Fruit fly (Drosophila melanogaster) whole organism, embryonic: ENCODE measurements around the gene CG5326.

Experiments used
- Abd-B ChIP-seq: fragments of 200-800 bp; sonication (Bioruptor generic); optimal IDR thresholded peaks from 2 replicates; lab custom pipeline; 2018; ENCODE audit warnings: missing biosample characterization, mild to moderate bottlenecking, missing genetic modification characterization, moderate library complexity
- CG14014 ChIP-seq: fragments of 200-800 bp; sonication (Bioruptor generic); IDR thresholded peaks from 2 replicates; pipeline ENCODE4 v1.3.6; 2022; ENCODE audit warnings: missing biosample characterization, missing genetic modification characterization
- CG31441 ChIP-seq: fragments of 200-800 bp; sonication (Bioruptor generic); IDR thresholded peaks from 2 replicates; pipeline ENCODE4 v1.3.6; 2022; ENCODE audit warnings: missing biosample characterization, missing genetic modification characterization
- CG6765 ChIP-seq: fragments of 200-800 bp; sonication (Bioruptor generic); optimal IDR thresholded peaks from 3 replicates; lab custom pipeline; 2017; ENCODE audit warnings: missing biosample characterization, mild to moderate bottlenecking, missing genetic modification characterization
- CG7745 ChIP-seq: fragments of 200-800 bp; sonication (Bioruptor generic); optimal IDR thresholded peaks from 2 replicates; lab custom pipeline; 2018; ENCODE audit warnings: missing biosample characterization, mild to moderate bottlenecking, missing genetic modification characterization, moderate library complexity
- Scr ChIP-seq: fragments of 200-800 bp; sonication (Bioruptor generic); IDR thresholded peaks from 2 replicates; pipeline ENCODE4 v1.3.6; 2022; ENCODE audit warnings: missing biosample characterization, missing genetic modification characterization; ENCODE audit not compliant: partially characterized antibody

- TF ChIP-seq Abd-B (GFP tag; lab: Kevin White, UChicago) = no peak
- TF ChIP-seq CG14014 (GFP tag; lab: Robert Waterston, UW) = no peak
- no peak for TF ChIP-seq CG31441
- TF ChIP-seq CG6765 (GFP tag; lab: Kevin White, UChicago) = no peak
- TF ChIP-seq Scr (GFP tag; lab: Robert Waterston, UW) = no peak
- TF ChIP-seq CG7745 (tag; lab: Kevin White, UChicago) = no peak
These were observed 56.2 kb downstream of the CG5326 start for dm6 chr3R:22483537-22483936.
